Fruit fly (Drosophila melanogaster): ENCODE results near the gene CG32152.
A peak's percentile ranks its signal among the peaks of the same experiment; 100 is the strongest.

The CG32152 gene

DNA sequence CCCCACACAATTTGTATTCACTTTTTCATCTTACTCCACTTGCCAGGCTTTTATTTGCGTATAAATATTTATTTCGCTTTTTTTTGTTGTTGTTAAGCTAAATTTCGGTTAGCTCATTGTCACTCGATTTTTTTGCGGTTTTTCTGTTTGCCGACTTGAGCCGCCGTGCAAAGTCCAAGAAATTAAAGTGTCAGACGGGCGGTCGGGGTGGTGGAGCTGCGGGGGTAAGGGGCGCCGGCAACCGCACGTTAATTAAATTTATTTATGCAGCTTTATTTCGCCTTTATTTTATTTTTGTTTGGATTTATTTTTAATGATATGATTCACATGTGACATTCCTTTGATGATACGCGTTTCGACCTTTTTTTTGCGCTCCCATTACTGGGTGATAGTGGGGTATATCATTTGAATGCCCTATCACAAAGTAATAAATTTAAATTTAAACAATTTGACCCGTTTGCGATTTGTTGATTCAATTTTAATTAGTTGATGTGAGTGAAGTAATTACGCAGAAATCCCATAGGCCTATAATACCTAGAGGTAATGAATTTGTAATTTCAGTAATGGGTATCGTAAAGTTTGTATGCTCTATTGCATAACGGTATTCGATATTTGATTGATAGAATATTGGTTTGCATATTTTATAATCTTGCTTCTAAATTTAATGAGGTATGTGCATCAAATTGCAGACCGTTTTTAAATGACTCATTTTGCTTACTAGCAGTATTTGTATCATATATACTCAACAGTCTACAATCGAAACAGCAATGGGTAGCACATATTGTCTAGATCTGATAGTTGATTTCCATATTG lies 21.7 kb upstream of the CG32152 start (continued):
- TF ChIP-seq chinmo (GFP tag; IDR thresholded peaks at IDR 0.05; ENCODE audit: partially characterized antibody): peak; percentile 71; the same call in 2 of the 4 replicates
- no peak for TF ChIP-seq prd (optimal IDR thresholded peaks at IDR 0.05)
- TF ChIP-seq prd (GFP tag; IDR thresholded peaks at IDR 0.05): peak; percentile 60; the same call in 2 of the 3 replicates
- TF ChIP-seq jing (GFP tag; optimal IDR thresholded peaks at IDR 0.05): peak; percentile 6
- peak; percentile 89 for TF ChIP-seq Ets65A (GFP tag)
- no peak for TF ChIP-seq kah (GFP tag; optimal IDR thresholded peaks at IDR 0.05)
- TF ChIP-seq Oli (tag; optimal IDR thresholded peaks at IDR 0.05): peak; percentile 48
- no peak for TF ChIP-seq Hr78 (GFP tag; optimal IDR thresholded peaks at IDR 0.05)
- TF ChIP-seq CG14860 (GFP tag; IDR thresholded peaks at IDR 0.05; ENCODE audit: partially characterized antibody): no peak
- no peak for TF ChIP-seq CG42726 (GFP tag; IDR thresholded peaks at IDR 0.05; ENCODE audit: partially characterized antibody)
- no peak for TF ChIP-seq CG4360 (GFP tag; IDR thresholded peaks at IDR 0.05)
- peak; percentile 8 for TF ChIP-seq unpg (GFP tag; optimal IDR thresholded peaks at IDR 0.05)
- no peak for TF ChIP-seq CG17186 (GFP tag; optimal IDR thresholded peaks at IDR 0.05)
- TF ChIP-seq Atf-2 (GFP tag; optimal IDR thresholded peaks at IDR 0.05): peak; percentile 34
- peak; percentile 51 for TF ChIP-seq row (GFP tag; IDR thresholded peaks at IDR 0.05)
- no peak for TF ChIP-seq psq (GFP tag; optimal IDR thresholded peaks at IDR 0.05)
- TF ChIP-seq az2 (GFP tag; optimal IDR thresholded peaks at IDR 0.05): peak; percentile 33
- TF ChIP-seq CG11247 (GFP tag; IDR thresholded peaks at IDR 0.05): peak; percentile 45; the same call in 1 of the 2 replicates
- TF ChIP-seq HLH54F (GFP tag; optimal IDR thresholded peaks at IDR 0.05): peak; percentile 68
- TF ChIP-seq CG18619 (GFP tag; optimal IDR thresholded peaks at IDR 0.05): peak; percentile 22
- TF ChIP-seq dimm (GFP tag; IDR thresholded peaks at IDR 0.05): no peak
- TF ChIP-seq Usf (GFP tag; optimal IDR thresholded peaks at IDR 0.05): peak; percentile 65
- TF ChIP-seq CG9817 (tag; optimal IDR thresholded peaks at IDR 0.05): peak; percentile 25
- TF ChIP-seq Deaf1 (tag; optimal IDR thresholded peaks at IDR 0.05): peak; percentile 8
- no peak for TF ChIP-seq CG10431 (GFP tag; optimal IDR thresholded peaks at IDR 0.05)
- peak; percentile 41; the same call in 1 of the 3 replicates for TF ChIP-seq CG2889 (GFP tag; IDR thresholded peaks at IDR 0.05)
- TF ChIP-seq CG15601 (tag; optimal IDR thresholded peaks at IDR 0.05): no peak
- peak; percentile 8 for TF ChIP-seq HHEX (GFP tag; optimal IDR thresholded peaks at IDR 0.05)
- peak; percentile 50; the same call in 1 of the 3 replicates for TF ChIP-seq CG11695 (GFP tag; IDR thresholded peaks at IDR 0.05)
- TF ChIP-seq Doc2 (GFP tag; IDR thresholded peaks at IDR 0.05): no peak
- TF ChIP-seq Dp (GFP tag; optimal IDR thresholded peaks at IDR 0.05): no peak
- no peak for TF ChIP-seq Bgb (GFP tag; IDR thresholded peaks at IDR 0.05; ENCODE audit: partially characterized antibody)
- TF ChIP-seq Mrtf (GFP tag; IDR thresholded peaks at IDR 0.05): peak; percentile 58; the same call in 1 of the 3 replicates
- peak; percentile 29 for TF ChIP-seq CG1233 (GFP tag; optimal IDR thresholded peaks at IDR 0.05)
- TF ChIP-seq ato (GFP tag; IDR thresholded peaks at IDR 0.05; ENCODE audit: partially characterized antibody): no peak
- TF ChIP-seq CG10209 (GFP tag; optimal IDR thresholded peaks at IDR 0.05): peak; percentile 44
- peak; percentile 11 for TF ChIP-seq emc (GFP tag; optimal IDR thresholded peaks at IDR 0.05)
- no peak for TF ChIP-seq CG17912 (GFP tag; optimal IDR thresholded peaks at IDR 0.05)
- peak; percentile 4 for TF ChIP-seq CG15514 (GFP tag; optimal IDR thresholded peaks at IDR 0.05)
- TF ChIP-seq CG32772 (GFP tag; IDR thresholded peaks at IDR 0.05): no peak; the same call in 1 of the 2 replicates
- peak; percentile 1 for TF ChIP-seq CG12236 (GFP tag; optimal IDR thresholded peaks at IDR 0.05)
- TF ChIP-seq tup (GFP tag; optimal IDR thresholded peaks at IDR 0.05): no peak
- TF ChIP-seq vfl (GFP tag; optimal IDR thresholded peaks at IDR 0.05): peak; percentile 46
- peak; percentile 39; the same call in 1 of the 2 replicates for TF ChIP-seq sob (GFP tag; IDR thresholded peaks at IDR 0.05)
- peak; percentile 57 for TF ChIP-seq lbe (GFP tag; optimal IDR thresholded peaks at IDR 0.05)
- peak; percentile 2 for TF ChIP-seq fd96Cb (tag; optimal IDR thresholded peaks at IDR 0.05)
- no peak for TF ChIP-seq Hey (tag; optimal IDR thresholded peaks at IDR 0.05)
- peak; percentile 37 for TF ChIP-seq Meics (GFP tag; optimal IDR thresholded peaks at IDR 0.05)
